Worm (Caenorhabditis elegans): ENCODE results near the gene srx-117.
"Not testable (repeated sequence)": the region's sequence is repeated elsewhere in the genome, so short reads cannot be mapped to it uniquely, and the experiment has no call there.

The srx-117 gene

ce11 chrV:5660604-5661209 lies 16.4 kb downstream of the srx-117 start, which contains the start of the genes mut-14 and C14C11.2:
TSS of gene mut-14 (minus strand) at chrV:5660704.
TSS of gene C14C11.2 (plus strand) at chrV:5661159.
- TF ChIP-seq alr-1 (tag; optimal IDR thresholded peaks at IDR 0.05; ENCODE audit: borderline replicate concordance) (no peak), lin-15B (tag; optimal IDR thresholded peaks at IDR 0.05) (no peak), ces-1 (GFP tag; optimal IDR thresholded peaks at IDR 0.05) (no peak), F16B12.6 (tag; optimal IDR thresholded peaks at IDR 0.05) (no peak), ceh-8 (GFP tag; optimal IDR thresholded peaks at IDR 0.05) (no peak), mab-9 (GFP tag; IDR thresholded peaks at IDR 0.05) (no peak), nhr-76 (tag; optimal IDR thresholded peaks at IDR 0.05) (no peak), unc-98 (GFP tag; IDR thresholded peaks at IDR 0.05) (no peak)

- not testable (repeated sequence) for TF ChIP-seq mep-1, nhr-11, skn-1 (tag; optimal IDR thresholded peaks at IDR 0.05)
Observed at ce11 chrV:5663317-5663716, 19.0 kb downstream of the srx-117 start, which contains the start of gene C14C11.1. TSS of gene C14C11.1 (plus strand) at chrV:5663617.

DNA sequence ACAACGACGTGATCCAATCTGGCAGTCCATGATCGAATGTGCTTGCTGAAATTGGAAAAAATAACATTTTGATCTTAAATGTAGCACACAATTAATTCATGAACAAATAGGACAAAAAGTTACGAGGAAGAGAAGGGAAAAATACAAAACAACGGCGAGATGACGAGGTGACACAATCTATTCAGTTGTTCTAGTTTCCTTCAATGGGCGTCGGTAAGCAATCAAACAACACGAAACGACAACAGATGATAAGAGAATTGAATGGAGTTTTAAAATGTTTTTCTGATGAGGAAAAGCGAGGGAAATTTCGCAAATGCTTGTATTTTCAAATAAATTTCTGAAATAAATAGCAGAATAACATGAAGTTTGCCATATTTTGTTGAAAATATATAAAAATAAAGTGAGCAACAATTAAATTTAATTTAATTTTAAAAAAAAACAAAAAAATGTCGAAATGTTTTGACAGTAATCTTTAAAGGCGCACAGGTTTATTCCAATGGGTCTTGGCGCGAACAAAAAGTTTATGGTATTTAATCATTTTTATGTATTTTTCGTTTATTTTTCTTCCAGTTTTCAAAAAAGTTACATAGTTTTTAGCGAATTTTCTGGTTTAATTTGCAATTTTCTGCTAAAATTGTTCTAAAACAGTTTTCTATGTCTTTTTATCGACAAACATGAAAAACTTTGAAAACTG lies 21.9 kb downstream of the srx-117 start, which contains the start of gene C14C11.7:
Gene C14C11.7 (minus strand): TSS at position 51 of the 694 bp plus-strand sequence.
- TF ChIP-seq lin-15B (tag; optimal IDR thresholded peaks at IDR 0.05) (no peak), grh-1 (GFP tag; IDR thresholded peaks at IDR 0.05) (no peak), unc-30 (tag; optimal IDR thresholded peaks at IDR 0.05) (no peak), unc-130 (tag; optimal IDR thresholded peaks at IDR 0.05) (no peak), unc-86 (tag; optimal IDR thresholded peaks at IDR 0.05) (no peak), vab-15 (tag; optimal IDR thresholded peaks at IDR 0.05) (no peak), ztf-11 (tag; optimal IDR thresholded peaks at IDR 0.05) (no peak), mab-9 (GFP tag; IDR thresholded peaks at IDR 0.05) (no peak), Y116A8C.19 (tag; optimal IDR thresholded peaks at IDR 0.05; ENCODE audit: borderline replicate concordance) (no peak), fkh-8 (tag; optimal IDR thresholded peaks at IDR 0.05) (no peak), jun-1 (tag; optimal IDR thresholded peaks at IDR 0.05) (no peak), ceh-88 (GFP tag; IDR thresholded peaks at IDR 0.05) (no peak), dsc-1 (tag; optimal IDR thresholded peaks at IDR 0.05) (no peak), sptf-1 (tag; optimal IDR thresholded peaks at IDR 0.05) (no peak), nhr-11 (tag; optimal IDR thresholded peaks at IDR 0.05) (no peak), nhr-237 (tag; optimal IDR thresholded peaks at IDR 0.05) (no peak)

ce11 chrV:5667337-5667736 lies 23.1 kb downstream of the srx-117 start:
- TF ChIP-seq nhr-77 (tag; optimal IDR thresholded peaks at IDR 0.05) (no peak), ceh-88 (GFP tag; IDR thresholded peaks at IDR 0.05) (no peak), nhr-47 (tag; optimal IDR thresholded peaks at IDR 0.05) (peak; percentile 36), rnt-1 (tag; optimal IDR thresholded peaks at IDR 0.05) (no peak), ama-1 (optimal IDR thresholded peaks at IDR 0.05) (no peak), efl-1 (optimal IDR thresholded peaks at IDR 0.05) (no peak), efl-1 (GFP tag; optimal IDR thresholded peaks at IDR 0.05 in 1 of 2) (peak in 1 of 2 experiments; percentile 92), hlh-17 (GFP tag; optimal IDR thresholded peaks at IDR 0.05; ENCODE audit: borderline replicate concordance) (no peak), blmp-1 (tag; optimal IDR thresholded peaks at IDR 0.05) (no peak), sox-4 (tag; optimal IDR thresholded peaks at IDR 0.05) (no peak), nhr-85 (tag) (peak; percentile 68), aha-1 (tag; optimal IDR thresholded peaks at IDR 0.05) (no peak), lsy-2 (tag; optimal IDR thresholded peaks at IDR 0.05) (no peak), lin-35 (GFP tag; optimal IDR thresholded peaks at IDR 0.05) (peak in 1 of 2 experiments; percentile 3), zip-4 (GFP tag; optimal IDR thresholded peaks at IDR 0.05) (no peak), nhr-90 (tag; optimal IDR thresholded peaks at IDR 0.05; ENCODE audit: poor library complexity) (peak; percentile 59), grh-1 (GFP tag; IDR thresholded peaks at IDR 0.05) (0 out of 2 replicates have a peak, but pooled peaks have one; percentile 17)
